Worm (Caenorhabditis elegans) whole organism, L1 larva: ENCODE results near the gene F09E10.5.

Source experiments
- C04F5.9 ChIP-seq: sonication (generic microtip); optimal IDR thresholded peaks from 2 replicates; lab custom pipeline; 2016; ENCODE audit warnings: missing genetic modification characterization, missing compliant biosample characterization
- F16B12.6 ChIP-seq: fragments of 150-350 bp; optimal IDR thresholded peaks from 2 replicates; lab custom pipeline; 2014; ENCODE audit warnings: missing biosample characterization, missing genetic modification characterization
- alr-1 ChIP-seq: fragments of 200-800 bp; sonication (Bioruptor generic); optimal IDR thresholded peaks from 2 replicates; lab custom pipeline; 2018; ENCODE audit warnings: borderline replicate concordance, mild to moderate bottlenecking, missing genetic modification characterization, missing compliant biosample characterization
- aly-2 ChIP-seq: fragments of 150-350 bp; optimal IDR thresholded peaks from 2 replicates; lab custom pipeline; 2014; ENCODE audit warnings: missing biosample characterization, missing genetic modification characterization
- ama-1 ChIP-seq: fragments of 150-350 bp; optimal IDR thresholded peaks from 2 replicates; lab custom pipeline; 2014
- blmp-1 ChIP-seq: fragments of 150-350 bp; optimal IDR thresholded peaks from 2 replicates; lab custom pipeline; 2014; ENCODE audit warnings: missing biosample characterization, missing genetic modification characterization
- ces-1 ChIP-seq: fragments of 150-350 bp; optimal IDR thresholded peaks from 2 replicates; lab custom pipeline; 2014; ENCODE audit warnings: missing biosample characterization, missing genetic modification reagents, missing genetic modification characterization
- dpl-1 ChIP-seq, 3 experiments: fragments of 150-350 bp in 2 of 3; sonication (generic microtip) in 1 of 3; optimal IDR thresholded peaks; 2 replicates each; lab custom pipeline; 2014 to 2017; ENCODE audit warnings: missing biosample characterization in 3 of 3, missing genetic modification characterization in 3 of 3, missing genetic modification reagents in 3 of 3
- dsc-1 ChIP-seq: sonication (generic microtip); optimal IDR thresholded peaks from 2 replicates; lab custom pipeline; 2016; ENCODE audit warnings: mild to moderate bottlenecking, missing genetic modification characterization, missing compliant biosample characterization
- efl-1 ChIP-seq, 4 experiments: fragments of 150-350 bp; optimal IDR thresholded peaks in 3 of 4; peaks in 1 of 4; 1 replicate in 1 of 4; 2 replicates in 3 of 4; lab custom pipeline; 2014; ENCODE audit warnings: missing biosample characterization in 2 of 4, missing genetic modification characterization in 2 of 4, missing genetic modification reagents in 2 of 4
- egl-13 ChIP-seq: sonication (generic microtip); optimal IDR thresholded peaks from 2 replicates; lab custom pipeline; 2016; ENCODE audit warnings: missing genotype, missing genetic modification reagents, missing genetic modification characterization, missing compliant biosample characterization
- elt-2 ChIP-seq: sonication (generic microtip); optimal IDR thresholded peaks from 2 replicates; lab custom pipeline; 2016; ENCODE audit warnings: missing genetic modification characterization, mild to moderate bottlenecking, inconsistent platforms, missing compliant biosample characterization, missing genetic modification reagents
- ets-5 ChIP-seq: fragments of 200-800 bp; sonication (Bioruptor generic); IDR thresholded peaks from 2 replicates; pipeline ENCODE4 v1.3.6; 2022; ENCODE audit warnings: missing genetic modification characterization, missing compliant biosample characterization
- fos-1 ChIP-seq: fragments of 150-350 bp; optimal IDR thresholded peaks from 2 replicates; lab custom pipeline; 2014; ENCODE audit warnings: missing biosample characterization, missing genetic modification characterization
- grh-1 ChIP-seq: fragments of 200-800 bp; sonication (Bioruptor generic); IDR thresholded peaks from 2 replicates; pipeline ENCODE4 v1.3.6; 2022; ENCODE audit warnings: missing genetic modification reagents, missing genetic modification characterization, missing compliant biosample characterization
- hlh-4 ChIP-seq: sonication (generic microtip); optimal IDR thresholded peaks from 2 replicates; lab custom pipeline; 2016; ENCODE audit warnings: mild to moderate bottlenecking, missing genetic modification characterization, missing compliant biosample characterization
- isw-1 ChIP-seq: fragments of 200-800 bp; sonication (Bioruptor generic); IDR thresholded peaks from 2 replicates; pipeline ENCODE4 v1.3.6; 2022; ENCODE audit warnings: missing genetic modification characterization, missing compliant biosample characterization
- lin-14 ChIP-seq: fragments of 200-800 bp; sonication (Bioruptor generic); optimal IDR thresholded peaks from 2 replicates; lab custom pipeline; 2018; ENCODE audit warnings: mild to moderate bottlenecking, missing genetic modification characterization, moderate library complexity, missing compliant biosample characterization
- lin-15B ChIP-seq: fragments of 150-350 bp; sonication (generic microtip); optimal IDR thresholded peaks from 3 replicates; lab custom pipeline; 2014; ENCODE audit warnings: missing biosample characterization, missing genetic modification characterization
- lin-35 ChIP-seq, 2 experiments: fragments of 150-350 bp; optimal IDR thresholded peaks; 2 replicates each; lab custom pipeline; 2014; ENCODE audit warnings: missing biosample characterization in 2 of 2, missing genetic modification characterization in 2 of 2, missing genetic modification reagents in 2 of 2
- lsy-2 ChIP-seq, 2 experiments: fragments of 150-350 bp; optimal IDR thresholded peaks; 2 replicates each; lab custom pipeline; 2014; ENCODE audit warnings: missing biosample characterization in 2 of 2, missing genetic modification characterization in 2 of 2
- mab-9 ChIP-seq: fragments of 200-800 bp; sonication (Bioruptor generic); IDR thresholded peaks from 2 replicates; pipeline ENCODE4 v1.3.6; 2022; ENCODE audit warnings: missing genetic modification reagents, missing genetic modification characterization, missing compliant biosample characterization
- mdl-1 ChIP-seq, 2 experiments: fragments of 150-350 bp; optimal IDR thresholded peaks; 2 replicates each; lab custom pipeline; 2014 to 2017; ENCODE audit warnings: missing biosample characterization in 2 of 2, missing genetic modification characterization in 2 of 2, inconsistent platforms in 1 of 2
- mef-2 ChIP-seq: fragments of 150-350 bp; optimal IDR thresholded peaks from 2 replicates; lab custom pipeline; 2014; ENCODE audit warnings: missing biosample characterization, missing genetic modification characterization
- mep-1 ChIP-seq: fragments of 150-350 bp; optimal IDR thresholded peaks from 2 replicates; lab custom pipeline; 2014; ENCODE audit warnings: missing biosample characterization, missing genetic modification characterization
- nhr-12 ChIP-seq: sonication (generic microtip); optimal IDR thresholded peaks from 2 replicates; lab custom pipeline; 2017; ENCODE audit warnings: missing biosample characterization, missing genetic modification characterization
- nhr-19 ChIP-seq: fragments of 200-800 bp; sonication (Bioruptor generic); conservative IDR thresholded peaks from 2 replicates; pipeline ENCODE4 v1.3.6; 2022; ENCODE audit warnings: missing genetic modification characterization, missing compliant biosample characterization
- nhr-20 ChIP-seq: sonication (generic microtip); optimal IDR thresholded peaks from 2 replicates; lab custom pipeline; 2016; ENCODE audit warnings: mild to moderate bottlenecking, missing genetic modification characterization, missing compliant biosample characterization
- nhr-237 ChIP-seq: fragments of 150-350 bp; optimal IDR thresholded peaks from 2 replicates; lab custom pipeline; 2014; ENCODE audit warnings: missing biosample characterization, missing genetic modification characterization
- nhr-28 ChIP-seq: fragments of 150-350 bp; optimal IDR thresholded peaks from 2 replicates; lab custom pipeline; 2014; ENCODE audit warnings: missing biosample characterization, missing genetic modification characterization
- nhr-47 ChIP-seq: sonication (generic microtip); optimal IDR thresholded peaks from 2 replicates; lab custom pipeline; 2016; ENCODE audit warnings: mild to moderate bottlenecking, missing genetic modification characterization, moderate library complexity, missing compliant biosample characterization
- nhr-71 ChIP-seq: sonication (generic microtip); optimal IDR thresholded peaks from 2 replicates; lab custom pipeline; 2016; ENCODE audit warnings: mild to moderate bottlenecking, missing genetic modification characterization, moderate library complexity, missing compliant biosample characterization
- nhr-76 ChIP-seq: sonication (generic microtip); optimal IDR thresholded peaks from 2 replicates; lab custom pipeline; 2017; ENCODE audit warnings: missing biosample characterization, missing genetic modification characterization
- nhr-84 ChIP-seq: sonication (generic microtip); optimal IDR thresholded peaks from 2 replicates; lab custom pipeline; 2017; ENCODE audit warnings: missing biosample characterization, missing genetic modification characterization
- nhr-85 ChIP-seq: sonication (generic microtip); peaks from one replicate; lab custom pipeline; 2016; ENCODE audit warnings: missing genetic modification characterization, inconsistent platforms, missing compliant biosample characterization
- nhr-90 ChIP-seq: sonication (generic microtip); optimal IDR thresholded peaks from 2 replicates; lab custom pipeline; 2016; ENCODE audit warnings: mild to moderate bottlenecking, missing genetic modification characterization, missing compliant biosample characterization; ENCODE audit not compliant: poor library complexity
- pag-3 ChIP-seq: sonication (generic microtip); optimal IDR thresholded peaks from 2 replicates; lab custom pipeline; 2017; ENCODE audit warnings: missing genetic modification characterization, mild to moderate bottlenecking, missing compliant biosample characterization, antibody characterized with exemption, borderline replicate concordance; ENCODE audit not compliant: insufficient read depth
- sox-4 ChIP-seq: sonication (generic microtip); optimal IDR thresholded peaks from 2 replicates; lab custom pipeline; 2016; ENCODE audit warnings: missing genetic modification characterization, missing compliant biosample characterization
- sptf-1 ChIP-seq: fragments of 150-350 bp; optimal IDR thresholded peaks from 2 replicates; lab custom pipeline; 2014; ENCODE audit warnings: missing biosample characterization, missing genetic modification characterization
- swsn-7 ChIP-seq: sonication (generic microtip); optimal IDR thresholded peaks from 2 replicates; lab custom pipeline; 2016; ENCODE audit warnings: missing genetic modification characterization, missing compliant biosample characterization
- tlp-1 ChIP-seq: fragments of 150-350 bp; optimal IDR thresholded peaks from 2 replicates; lab custom pipeline; 2014; ENCODE audit warnings: missing biosample characterization, missing genetic modification characterization
- unc-62 ChIP-seq: fragments of 150-350 bp; optimal IDR thresholded peaks from 2 replicates; lab custom pipeline; 2014; ENCODE audit warnings: missing biosample characterization, missing genetic modification reagents, missing genetic modification characterization
- unc-86 ChIP-seq: sonication (generic microtip); optimal IDR thresholded peaks from 2 replicates; lab custom pipeline; 2016; ENCODE audit warnings: missing genetic modification characterization, missing compliant biosample characterization
- vab-15 ChIP-seq: sonication (generic microtip); optimal IDR thresholded peaks from 2 replicates; lab custom pipeline; 2017; ENCODE audit warnings: missing genotype, mild to moderate bottlenecking, missing genetic modification characterization, missing compliant biosample characterization
- xbp-1 ChIP-seq: sonication (generic microtip); optimal IDR thresholded peaks from 2 replicates; lab custom pipeline; 2016; ENCODE audit warnings: missing genetic modification characterization, missing compliant biosample characterization
- zag-1 ChIP-seq: fragments of 150-350 bp; optimal IDR thresholded peaks from 2 replicates; lab custom pipeline; 2014; ENCODE audit warnings: missing biosample characterization, missing genetic modification characterization
- ztf-4 ChIP-seq: fragments of 150-350 bp; optimal IDR thresholded peaks from 2 replicates; lab custom pipeline; 2014; ENCODE audit warnings: missing biosample characterization, missing genetic modification characterization

The F09E10.5 gene

DNA sequence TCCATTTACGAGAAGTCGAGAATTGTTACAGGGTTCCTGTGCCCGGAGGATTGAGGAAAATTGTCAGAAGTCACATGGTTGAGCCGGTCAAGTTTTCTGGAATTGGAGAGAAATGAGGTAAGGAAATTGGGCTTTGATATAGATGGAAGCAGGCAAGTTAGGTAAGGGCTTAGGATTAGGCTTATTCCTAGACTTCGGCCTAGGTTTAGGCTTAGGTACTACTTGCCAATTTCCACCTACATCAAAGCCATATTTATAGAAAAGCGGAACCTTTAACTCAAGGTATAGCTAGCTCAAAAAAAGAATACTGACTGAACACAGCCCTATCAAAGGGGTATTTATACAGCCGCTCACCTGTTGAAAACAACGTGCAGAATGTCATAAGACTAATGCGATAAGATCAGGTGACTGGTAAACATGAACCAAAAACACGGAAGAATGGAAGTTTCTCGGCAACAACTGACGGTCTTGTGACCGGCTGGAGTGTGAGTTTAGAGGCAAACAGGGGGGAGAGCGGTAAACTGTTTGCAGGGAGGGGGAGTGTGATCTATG, 10.4 kb upstream of the F09E10.5 start (continued):
- TF ChIP-seq nhr-85 (tag; lab: Kevin White, UChicago): peak; percentile 100
- TF ChIP-seq elt-2 (tag; lab: Kevin White, UChicago): peak; percentile 98
- no peak for TF ChIP-seq hlh-4 (tag; lab: Kevin White, UChicago)
- TF ChIP-seq nhr-237: peak; percentile 65
- peak; percentile 62 to 75 (median 66) for TF ChIP-seq dpl-1 (GFP tag; optimal IDR thresholded peaks at IDR 0.05; lab: Kevin White, UChicago)
- TF ChIP-seq nhr-28 (tag; lab: Kevin White, UChicago): no peak
- no peak for TF ChIP-seq nhr-12 (tag; lab: Kevin White, UChicago)
- TF ChIP-seq ets-5: no peak
- TF ChIP-seq lin-35 (GFP tag; optimal IDR thresholded peaks at IDR 0.05; lab: Kevin White, UChicago): peak; percentile 58 to 92
- peak; percentile 82 to 96 for TF ChIP-seq lsy-2 (tag; optimal IDR thresholded peaks at IDR 0.05; lab: Kevin White, UChicago)
- no peak for TF ChIP-seq aly-2
- peak; percentile 68 for TF ChIP-seq fos-1 (tag; lab: Kevin White, UChicago)
- TF ChIP-seq nhr-20 (tag; lab: Kevin White, UChicago): peak; percentile 99
- TF ChIP-seq lin-14: peak; percentile 95
- TF ChIP-seq mdl-1 (tag; optimal IDR thresholded peaks at IDR 0.05; lab: Kevin White, UChicago): peak in 1 of 2 experiments; percentile 99
- TF ChIP-seq, all 84 proteins: peak for 58

DNA sequence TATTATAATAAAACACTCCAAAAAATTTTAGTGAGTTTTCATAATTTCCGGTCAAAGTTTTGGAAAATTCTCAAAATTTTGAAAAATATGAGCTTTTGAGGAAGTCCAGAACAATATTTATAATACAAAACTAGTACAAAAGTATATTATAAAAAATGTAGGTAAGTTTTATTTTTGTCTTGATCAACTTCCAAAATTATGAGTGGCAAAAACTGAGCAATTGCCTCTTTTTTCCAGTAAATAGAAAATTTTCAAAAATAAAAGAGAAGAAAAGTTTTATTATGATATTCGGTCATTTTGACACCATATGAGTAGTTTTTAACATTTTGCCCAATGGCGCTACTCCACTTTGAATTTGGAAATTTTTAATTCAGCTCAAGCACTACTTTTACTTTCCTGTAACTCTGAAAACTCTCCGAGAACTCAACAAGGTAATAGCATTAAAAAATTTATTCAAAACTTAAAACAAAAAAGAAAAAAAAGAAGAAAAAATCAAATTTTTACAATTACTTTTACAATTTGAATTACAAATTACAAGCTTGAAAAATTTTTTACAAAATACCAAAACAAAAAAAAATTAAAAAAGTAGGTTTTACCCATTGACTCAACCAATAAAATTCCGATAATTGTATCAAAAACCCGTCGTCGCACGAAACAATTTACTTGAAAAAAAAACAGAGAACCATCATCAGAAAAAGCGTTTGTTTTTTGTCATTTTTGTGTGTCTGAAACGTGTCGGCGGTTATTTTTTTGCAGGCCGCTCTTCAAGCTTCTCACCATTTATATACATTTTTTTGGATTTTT, 9.7 kb upstream of the F09E10.5 start:
- TF ChIP-seq dpl-1 (GFP tag; optimal IDR thresholded peaks at IDR 0.05; lab: Kevin White, UChicago) (peak in 2 of 3 experiments; percentile 1 to 11), xbp-1 (peak; percentile 3), alr-1 (tag; lab: Kevin White, UChicago) (no peak), nhr-84 (tag; lab: Kevin White, UChicago) (no peak), nhr-12 (tag; lab: Kevin White, UChicago) (no peak), ces-1 (GFP tag; lab: Kevin White, UChicago) (no peak), lsy-2 (tag; optimal IDR thresholded peaks at IDR 0.05; lab: Kevin White, UChicago) (peak; percentile 37 to 52), nhr-90 (tag; lab: Kevin White, UChicago) (peak; percentile 80), nhr-76 (no peak), nhr-85 (tag; lab: Kevin White, UChicago) (peak; percentile 85), egl-13 (no peak), isw-1 (peak; percentile 25; the same call in 1 of the 2 replicates), mab-9 (GFP tag; lab: Robert Waterston, UW) (peak; percentile 89), efl-1 (optimal IDR thresholded peaks at IDR 0.05; lab: Kevin White, UChicago) (no peak), efl-1 (GFP tag; optimal IDR thresholded peaks at IDR 0.05 in 1 of 2; lab: Kevin White, UChicago) (peak in 1 of 2 experiments; percentile 93), tlp-1 (tag; lab: Kevin White, UChicago) (no peak), nhr-71 (tag; lab: Kevin White, UChicago) (peak; percentile 81), nhr-237 (no peak), mef-2 (tag; lab: Kevin White, UChicago) (no peak), sptf-1 (tag; lab: Kevin White, UChicago) (no peak), C04F5.9 (tag; lab: Kevin White, UChicago) (peak; percentile 37), grh-1 (GFP tag; lab: Robert Waterston, UW) (peak; percentile 61), ets-5 (no peak), F16B12.6 (tag; lab: Kevin White, UChicago) (no peak), zag-1 (no peak), sox-4 (tag; lab: Kevin White, UChicago) (no peak), mdl-1 (tag; optimal IDR thresholded peaks at IDR 0.05; lab: Kevin White, UChicago) (no peak), vab-15 (tag; lab: Kevin White, UChicago) (peak; percentile 77), pag-3 (tag; lab: Kevin White, UChicago) (no peak), nhr-47 (tag; lab: Kevin White, UChicago) (peak; percentile 61), ztf-4 (tag; lab: Kevin White, UChicago) (peak; percentile 59), unc-86 (no peak), ama-1 (lab: Kevin White, UChicago) (peak; percentile 94), aly-2 (no peak), blmp-1 (tag; lab: Kevin White, UChicago) (no peak), swsn-7 (peak; percentile 32), mep-1 (tag; lab: Kevin White, UChicago) (peak; percentile 83), hlh-4 (tag; lab: Kevin White, UChicago) (no peak), dsc-1 (tag; lab: Kevin White, UChicago) (no peak), unc-62 (GFP tag; lab: Kevin White, UChicago) (no peak), lin-15B (tag; lab: Kevin White, UChicago) (no peak), nhr-28 (tag; lab: Kevin White, UChicago) (no peak), nhr-19 (GFP tag; lab: Robert Waterston, UW) (peak; percentile 79)
